Worm (Caenorhabditis elegans) whole organism, young adult: ENCODE data around the gene ketn-1.

ENCODE experiments used
- Y67H2A.10 ChIP-seq: fragments of 200-800 bp; sonication (Bioruptor generic); conservative IDR thresholded peaks from 2 replicates; pipeline ENCODE4 v1.3.6; 2022; ENCODE audit warnings: missing genetic modification reagents, missing genetic modification characterization, missing compliant biosample characterization
- ceh-91 ChIP-seq: fragments of 200-800 bp; sonication (Bioruptor generic); IDR thresholded peaks from 2 replicates; pipeline ENCODE4 v1.3.6; 2022; ENCODE audit warnings: missing genetic modification reagents, missing genetic modification characterization, missing compliant biosample characterization
- nhr-90 ChIP-seq: sonication (generic microtip); optimal IDR thresholded peaks from 2 replicates; lab custom pipeline; 2016; ENCODE audit warnings: missing genotype, mild to moderate bottlenecking, missing genetic modification characterization, missing compliant biosample characterization

DNA sequence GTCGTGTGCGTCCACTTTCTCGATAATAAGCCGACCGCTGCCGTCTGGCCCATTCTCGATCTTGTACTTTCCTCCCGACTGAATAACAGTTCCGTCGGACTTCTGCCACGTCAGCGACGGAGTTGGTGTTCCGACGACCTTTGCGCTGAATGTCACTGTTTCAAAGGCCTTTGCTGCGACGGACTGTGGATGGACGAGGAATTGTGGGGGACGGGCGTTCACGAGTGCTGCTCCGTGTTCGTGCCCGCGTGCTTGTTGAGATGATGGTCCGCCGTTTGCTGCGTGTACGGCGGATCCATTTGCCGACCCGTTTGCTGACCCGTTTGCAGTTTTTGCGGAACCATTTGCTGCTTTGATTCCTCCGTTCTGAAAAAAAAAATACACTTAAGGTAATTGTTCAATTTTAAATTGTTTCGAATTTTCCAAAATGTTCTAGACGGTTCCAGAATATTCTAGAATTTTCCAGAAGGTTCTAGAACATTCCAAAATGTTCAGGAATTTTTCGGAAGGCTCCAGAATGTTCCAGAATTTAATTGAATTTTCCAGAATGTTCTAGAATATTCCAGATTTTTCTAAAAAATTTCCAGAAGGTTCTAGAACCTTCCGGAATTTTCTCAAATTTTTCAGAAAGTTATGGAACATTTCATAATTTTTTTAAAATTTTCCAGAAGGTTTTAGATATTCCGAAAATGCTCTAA is 8.3 kb downstream of the ketn-1 start:
- TF ChIP-seq Y67H2A.10 (GFP tag; lab: Robert Waterston, UW) (no peak), ceh-91 (no peak), nhr-90 (tag; lab: Kevin White, UChicago) (no peak)
